Worm (Caenorhabditis elegans) whole organism, dauer: Measurements from ENCODE around the gene sri-54.

Experiments used
- unc-62 ChIP-seq: sonication (generic microtip); optimal IDR thresholded peaks from 2 replicates; lab custom pipeline; 2017; ENCODE audit warnings: missing biosample characterization, missing genetic modification reagents, missing genetic modification characterization

The sri-54 gene

DNA sequence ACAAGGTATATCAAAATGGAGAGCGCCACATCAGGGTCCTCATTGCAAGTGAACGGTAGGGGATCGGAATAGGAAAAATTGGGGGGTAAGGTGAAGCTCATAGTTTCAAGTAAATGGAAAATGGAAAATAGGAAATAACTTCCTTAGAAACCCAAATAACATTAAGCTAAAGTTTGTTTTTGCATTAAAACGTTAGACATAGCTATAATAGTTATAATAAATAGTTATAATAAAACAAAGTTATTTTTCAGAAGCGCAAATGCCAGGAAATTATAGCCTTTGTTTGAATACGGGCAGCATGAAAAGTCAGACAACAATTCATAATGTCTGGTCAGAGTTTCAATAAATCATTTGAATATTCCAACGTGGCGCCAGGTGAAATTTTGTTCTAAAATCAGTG is 37.2 kb downstream of the sri-54 start, which contains the start of gene srg-24:
srg-24 (minus strand) TSS at position 101 of the 400 bp plus-strand sequence.
- no peak for TF ChIP-seq unc-62 (GFP tag; lab: Kevin White, UChicago)

- no peak for TF ChIP-seq unc-62 (GFP tag; lab: Kevin White, UChicago)
Observed at ce11 chrII:3096857-3097256, 40.8 kb downstream of the sri-54 start, which contains the start of gene Y25C1A.14. Y25C1A.14 (minus strand) TSS chrII:3096957.

DNA sequence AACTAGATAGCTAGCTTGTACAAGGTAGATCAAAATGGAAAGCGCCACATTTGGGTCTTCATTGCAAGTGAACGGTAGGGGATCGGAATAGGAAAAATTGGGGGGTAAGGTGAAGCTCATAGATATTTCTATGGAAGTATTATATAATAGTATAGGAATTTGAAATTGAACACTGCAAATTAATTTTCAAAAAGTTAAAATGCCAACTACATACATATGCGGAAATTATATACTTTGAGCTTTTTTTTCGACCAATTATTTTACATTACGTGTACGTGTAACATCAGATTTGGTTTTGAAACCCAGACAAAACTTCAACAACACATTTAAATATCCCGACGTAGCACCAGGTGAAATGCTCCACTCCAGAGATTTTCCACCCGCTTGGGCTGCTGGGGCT is 41.6 kb downstream of the sri-54 start, which contains the start of gene srg-23:
srg-23 (minus strand) TSS at position 101 of the 400 bp plus-strand sequence.
- no peak for TF ChIP-seq unc-62 (GFP tag; lab: Kevin White, UChicago)

DNA sequence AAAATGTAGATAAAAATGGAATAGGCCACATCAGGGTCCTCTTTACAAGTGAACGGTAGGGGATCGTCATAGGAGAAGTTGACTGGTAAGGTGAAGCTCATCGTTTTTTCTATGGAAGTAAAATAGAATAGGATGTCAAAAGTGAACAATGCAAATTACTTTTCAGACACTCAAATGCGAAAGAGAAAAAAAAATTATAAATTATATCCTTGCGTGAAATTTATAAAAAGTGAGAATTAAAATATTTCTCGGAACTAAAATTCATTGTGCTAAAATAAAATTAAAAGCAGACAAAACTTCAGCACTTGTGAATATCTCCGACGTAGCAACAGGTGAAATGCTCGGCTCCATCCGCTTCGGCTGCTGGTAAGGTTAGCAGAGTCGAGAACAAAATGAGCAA is 44.4 kb downstream of the sri-54 start, which contains the start of gene srg-22:
srg-22 (minus strand) TSS at position 101 of the 400 bp plus-strand sequence.
- no peak for TF ChIP-seq unc-62 (GFP tag; lab: Kevin White, UChicago)

ce11 chrII:3091268-3091667 is 46.4 kb downstream of the sri-54 start, which contains the start of gene srg-21:
srg-21 (minus strand) TSS chrII:3091368.
- no peak for TF ChIP-seq unc-62 (GFP tag; lab: Kevin White, UChicago)

- no peak for TF ChIP-seq unc-62 (GFP tag; lab: Kevin White, UChicago)
Observed at ce11 chrII:3087134-3087533, 50.6 kb downstream of the sri-54 start.
